Fruit fly (Drosophila melanogaster) whole organism, embryonic: Measurements from ENCODE around the gene heix.

Source experiments
- CG14050 ChIP-seq: fragments of 200-800 bp; sonication (Bioruptor generic); IDR thresholded peaks from 3 replicates; pipeline ENCODE4 v1.3.6; 2022; ENCODE audit warnings: missing biosample characterization, missing genetic modification characterization
- gcm ChIP-seq: fragments of 200-800 bp; sonication (Bioruptor generic); optimal IDR thresholded peaks from 2 replicates; lab custom pipeline; 2019; ENCODE audit warnings: missing biosample characterization, mild to moderate bottlenecking, missing genetic modification characterization, moderate library complexity
- wor ChIP-seq: fragments of 200-800 bp; sonication (Bioruptor generic); IDR thresholded peaks from 2 replicates; pipeline ENCODE4 v1.3.6; 2022; ENCODE audit warnings: missing biosample characterization, missing genetic modification characterization

- TF ChIP-seq gcm (GFP tag; lab: Kevin White, UChicago) (no peak), wor (GFP tag; lab: Robert Waterston, UW) (no peak), CG14050 (GFP tag; lab: Robert Waterston, UW) (no peak)
Observed at dm6 chr2L:16275809-16276178, 23.9 kb downstream of the heix start.
